Fruit fly (Drosophila melanogaster): ENCODE results near the gene Oseg2.

DNA sequence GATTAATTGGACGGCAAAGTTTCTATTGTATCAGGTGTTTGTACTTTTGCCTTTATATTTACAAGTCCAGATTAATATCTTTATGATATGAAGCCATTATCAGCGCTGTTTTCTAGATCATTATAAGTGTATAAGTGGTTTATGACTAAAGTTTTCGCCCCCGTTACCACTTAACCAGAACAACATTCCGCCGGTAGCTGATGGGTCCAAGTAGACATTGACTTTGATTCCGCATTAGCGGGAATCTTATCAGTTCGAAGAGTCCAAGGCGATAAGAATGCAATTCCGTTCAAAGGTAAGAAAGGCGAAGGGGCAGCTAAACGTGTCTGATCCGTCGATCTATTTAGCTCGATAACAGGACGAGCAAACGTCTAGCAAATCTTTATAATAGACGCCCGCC is 37.9 kb upstream of the Oseg2 start:
- TF ChIP-seq psq (optimal IDR thresholded peaks at IDR 0.05) (no peak), insv (optimal IDR thresholded peaks at IDR 0.05) (no peak), Sin3A (optimal IDR thresholded peaks at IDR 0.05) (no peak)

Data from Kc167 (cell line).